Worm (Caenorhabditis elegans): ENCODE results near the gene dvc-1.
"Not testable (repeated sequence)": the region's sequence is repeated elsewhere in the genome, so short reads cannot be mapped to it uniquely, and the experiment has no call there.

- TF ChIP-seq lin-13 (tag; optimal IDR thresholded peaks at IDR 0.05); ztf-11 (tag; optimal IDR thresholded peaks at IDR 0.05); sptf-1 (tag; optimal IDR thresholded peaks at IDR 0.05); unc-62 (GFP tag; optimal IDR thresholded peaks at IDR 0.05); blmp-1 (tag; optimal IDR thresholded peaks at IDR 0.05); mab-5 (tag; optimal IDR thresholded peaks at IDR 0.05); pha-4 (tag; optimal IDR thresholded peaks at IDR 0.05); unc-120 (tag; optimal IDR thresholded peaks at IDR 0.05; ENCODE audit: poor library complexity, severe bottlenecking); snpc-4 (tag; optimal IDR thresholded peaks at IDR 0.05): not testable (repeated sequence)
These were observed 47.0 kb upstream of the dvc-1 start, which contains the start of gene C03E10.3 for ce11 chrV:11286114-11286513.
